Worm (Caenorhabditis elegans) whole organism, L3 larva: ENCODE measurements around the gene asp-1.

Source experiments
- R02D3.7 ChIP-seq: fragments of 150-350 bp; optimal IDR thresholded peaks from 2 replicates; lab custom pipeline; 2014; ENCODE audit warnings: missing biosample characterization, missing genetic modification characterization
- ZK546.5 ChIP-seq: sonication (generic microtip); optimal IDR thresholded peaks from 2 replicates; lab custom pipeline; 2017; ENCODE audit warnings: missing biosample characterization, missing genetic modification characterization
- aly-2 ChIP-seq: fragments of 150-350 bp; optimal IDR thresholded peaks from 2 replicates; lab custom pipeline; 2014; ENCODE audit warnings: missing biosample characterization, missing genetic modification characterization
- ama-1 ChIP-seq: fragments of 150-350 bp; optimal IDR thresholded peaks from 2 replicates; lab custom pipeline; 2018
- ceh-28 ChIP-seq: fragments of 150-350 bp; optimal IDR thresholded peaks from 2 replicates; lab custom pipeline; 2014; ENCODE audit warnings: missing biosample characterization, missing genetic modification reagents, missing genetic modification characterization
- ceh-82 ChIP-seq: fragments of 150-350 bp; optimal IDR thresholded peaks from 2 replicates; lab custom pipeline; 2014; ENCODE audit warnings: missing biosample characterization, missing genetic modification characterization
- ceh-9 ChIP-seq: sonication (generic microtip); optimal IDR thresholded peaks from 2 replicates; lab custom pipeline; 2018; ENCODE audit warnings: missing biosample characterization, missing genetic modification characterization
- daf-12 ChIP-seq: fragments of 150-350 bp; optimal IDR thresholded peaks from 2 replicates; lab custom pipeline; 2014; ENCODE audit warnings: missing biosample characterization, missing genetic modification reagents, missing genetic modification characterization
- egl-27 ChIP-seq: sonication (generic microtip); optimal IDR thresholded peaks from 4 replicates; lab custom pipeline; 2017; ENCODE audit warnings: missing biosample characterization, missing genetic modification reagents, missing genetic modification characterization
- elt-2 ChIP-seq: sonication (generic microtip); optimal IDR thresholded peaks from 2 replicates; lab custom pipeline; 2016; ENCODE audit warnings: missing genetic modification reagents, mild to moderate bottlenecking, missing genetic modification characterization, missing compliant biosample characterization
- eor-1 ChIP-seq, 2 experiments: fragments of 150-350 bp; optimal IDR thresholded peaks; 2 replicates each; lab custom pipeline; 2014 to 2018; ENCODE audit warnings: missing biosample characterization in 2 of 2, missing genetic modification characterization in 2 of 2
- fkh-10 ChIP-seq: sonication (generic microtip); optimal IDR thresholded peaks from 2 replicates; lab custom pipeline; 2017; ENCODE audit warnings: missing biosample characterization, missing genetic modification reagents, missing genetic modification characterization
- fkh-2 ChIP-seq: fragments of 150-350 bp; optimal IDR thresholded peaks from 2 replicates; lab custom pipeline; 2014; ENCODE audit warnings: missing biosample characterization, missing genetic modification reagents, missing genetic modification characterization
- hmg-11 ChIP-seq: sonication (generic microtip); optimal IDR thresholded peaks from 2 replicates; lab custom pipeline; 2016; ENCODE audit warnings: missing genetic modification characterization, missing compliant biosample characterization
- jun-1 ChIP-seq: fragments of 150-350 bp; optimal IDR thresholded peaks from 2 replicates; lab custom pipeline; 2014; ENCODE audit warnings: missing biosample characterization, missing genetic modification reagents, missing genetic modification characterization
- mdl-1 ChIP-seq: fragments of 150-350 bp; optimal IDR thresholded peaks from 2 replicates; lab custom pipeline; 2014; ENCODE audit warnings: missing biosample characterization, missing genetic modification characterization
- mml-1 ChIP-seq: fragments of 150-350 bp; sonication (generic microtip); optimal IDR thresholded peaks from 3 replicates; lab custom pipeline; 2014; ENCODE audit warnings: missing biosample characterization, missing genetic modification characterization
- nhr-11 ChIP-seq: fragments of 150-350 bp; optimal IDR thresholded peaks from 2 replicates; lab custom pipeline; 2014; ENCODE audit warnings: missing biosample characterization, missing genetic modification characterization
- nhr-12 ChIP-seq: fragments of 150-350 bp; optimal IDR thresholded peaks from 2 replicates; lab custom pipeline; 2014; ENCODE audit warnings: missing biosample characterization, missing genetic modification characterization
- nhr-237 ChIP-seq: fragments of 150-350 bp; optimal IDR thresholded peaks from 2 replicates; lab custom pipeline; 2014; ENCODE audit warnings: missing biosample characterization, missing genetic modification characterization
- nhr-25 ChIP-seq: sonication (generic microtip); optimal IDR thresholded peaks from 2 replicates; lab custom pipeline; 2017; ENCODE audit warnings: missing biosample characterization, missing genetic modification characterization
- nhr-43 ChIP-seq: sonication (generic microtip); optimal IDR thresholded peaks from 2 replicates; lab custom pipeline; 2016; ENCODE audit warnings: mild to moderate bottlenecking, missing genetic modification characterization, missing compliant biosample characterization; ENCODE audit not compliant: poor library complexity, severe bottlenecking
- nhr-77 ChIP-seq: fragments of 150-350 bp; optimal IDR thresholded peaks from 2 replicates; lab custom pipeline; 2014; ENCODE audit warnings: missing biosample characterization, missing genetic modification characterization
- pha-4 ChIP-seq: fragments of 150-350 bp; optimal IDR thresholded peaks from 2 replicates; lab custom pipeline; 2014; ENCODE audit warnings: missing biosample characterization, missing genetic modification reagents, missing genetic modification characterization
- sea-2 ChIP-seq: fragments of 150-350 bp; sonication (generic microtip); optimal IDR thresholded peaks from 4 replicates; lab custom pipeline; 2014; ENCODE audit warnings: missing biosample characterization, missing genetic modification reagents, missing genetic modification characterization
- snpc-4 ChIP-seq: fragments of 150-350 bp; optimal IDR thresholded peaks from 2 replicates; lab custom pipeline; 2014; ENCODE audit warnings: missing biosample characterization, missing genetic modification characterization
- tbx-2 ChIP-seq: sonication (generic microtip); optimal IDR thresholded peaks from 2 replicates; lab custom pipeline; 2016; ENCODE audit warnings: mild to moderate bottlenecking, missing genetic modification characterization, missing compliant biosample characterization
- ztf-11 ChIP-seq: fragments of 150-350 bp; optimal IDR thresholded peaks from 2 replicates; lab custom pipeline; 2014; ENCODE audit warnings: missing biosample characterization, missing genetic modification characterization
- ztf-4 ChIP-seq: fragments of 150-350 bp; optimal IDR thresholded peaks from 2 replicates; lab custom pipeline; 2014; ENCODE audit warnings: missing biosample characterization, missing genetic modification characterization

asp-1 gene

DNA sequence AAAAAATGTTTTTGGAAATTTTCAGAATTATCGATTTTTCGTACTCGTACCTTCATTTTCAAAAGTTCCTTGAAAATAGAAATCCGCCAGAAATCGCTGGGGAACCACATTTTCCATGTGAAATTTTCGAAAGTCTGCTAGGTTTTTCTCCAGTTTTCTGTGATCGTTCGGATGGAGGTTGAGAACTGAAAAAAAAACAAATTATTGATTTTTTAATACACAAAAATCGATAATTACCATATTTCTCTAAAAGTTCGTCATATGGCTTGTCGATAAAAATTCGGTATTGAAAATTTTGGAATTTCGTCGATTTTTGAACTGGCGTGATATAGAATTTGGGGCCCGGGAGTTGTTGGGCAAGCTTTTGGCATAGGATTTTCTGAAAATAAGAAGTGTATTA is 26.3 kb upstream of the asp-1 start:
- TF ChIP-seq ceh-28 (tag; lab: Kevin White, UChicago) (peak; percentile 69), nhr-43 (tag; lab: Kevin White, UChicago) (no peak)

DNA sequence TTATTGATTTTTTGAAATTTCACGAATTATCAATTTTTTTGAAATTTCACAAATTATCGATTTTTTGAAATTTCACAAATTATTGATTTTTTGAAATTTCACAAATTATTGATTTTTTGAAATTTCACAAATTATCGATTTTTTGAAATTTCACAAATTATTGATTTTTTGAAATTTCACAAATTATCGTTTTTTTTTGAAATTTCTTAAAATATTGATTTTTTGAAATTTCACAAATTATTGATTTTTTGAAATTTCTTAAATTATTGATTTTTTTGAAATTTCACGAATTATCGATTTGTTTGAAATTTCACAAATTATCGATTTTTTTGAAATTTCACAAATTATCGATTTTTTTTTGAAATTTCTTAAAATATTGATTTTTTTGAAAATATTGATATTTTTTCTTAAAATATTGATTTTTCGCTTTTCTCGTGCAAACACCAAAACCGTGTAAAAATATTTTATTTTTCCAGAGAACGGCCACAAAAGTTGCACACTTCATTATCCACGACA is 25.6 kb upstream of the asp-1 start:
- peak; percentile 85 for TF ChIP-seq ceh-28 (tag; lab: Kevin White, UChicago)

- TF ChIP-seq ceh-28 (tag; lab: Kevin White, UChicago): peak; percentile 85
- TF ChIP-seq pha-4 (tag; lab: Kevin White, UChicago): no peak
- TF ChIP-seq aly-2: no peak
- TF ChIP-seq egl-27 (tag; lab: Kevin White, UChicago): no peak
- TF ChIP-seq jun-1 (tag; lab: Kevin White, UChicago): no peak
- no peak for TF ChIP-seq R02D3.7 (tag; lab: Kevin White, UChicago)
- no peak for TF ChIP-seq fkh-2 (tag; lab: Kevin White, UChicago)
Measured at ce11 chrV:19073169-19073568, 22.6 kb upstream of the asp-1 start.

- no peak for TF ChIP-seq nhr-237 (tag; lab: Kevin White, UChicago)
- peak; percentile 55 for TF ChIP-seq ceh-28 (tag; lab: Kevin White, UChicago)
Measured at ce11 chrV:19068888-19069287, 18.3 kb upstream of the asp-1 start.

DNA sequence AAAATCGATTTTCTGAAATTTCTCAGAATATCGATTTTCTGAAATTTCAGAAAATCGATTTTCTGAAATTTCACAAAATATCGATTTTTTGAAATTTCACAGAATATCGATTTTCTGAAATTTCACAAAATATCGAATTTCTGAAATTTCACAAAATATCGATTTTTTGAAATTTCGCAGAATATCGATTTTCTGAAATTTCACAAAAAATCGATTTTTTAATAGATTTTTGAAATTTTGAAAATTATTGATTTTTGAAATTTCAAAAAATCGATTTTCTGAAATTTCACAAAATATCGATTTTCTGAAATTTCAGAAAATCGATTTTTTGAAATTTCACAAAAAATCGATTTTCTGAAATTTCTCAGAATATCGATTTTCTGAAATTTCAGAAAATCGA is 15.4 kb upstream of the asp-1 start:
- TF ChIP-seq ceh-28 (tag; lab: Kevin White, UChicago): peak; percentile 64

DNA sequence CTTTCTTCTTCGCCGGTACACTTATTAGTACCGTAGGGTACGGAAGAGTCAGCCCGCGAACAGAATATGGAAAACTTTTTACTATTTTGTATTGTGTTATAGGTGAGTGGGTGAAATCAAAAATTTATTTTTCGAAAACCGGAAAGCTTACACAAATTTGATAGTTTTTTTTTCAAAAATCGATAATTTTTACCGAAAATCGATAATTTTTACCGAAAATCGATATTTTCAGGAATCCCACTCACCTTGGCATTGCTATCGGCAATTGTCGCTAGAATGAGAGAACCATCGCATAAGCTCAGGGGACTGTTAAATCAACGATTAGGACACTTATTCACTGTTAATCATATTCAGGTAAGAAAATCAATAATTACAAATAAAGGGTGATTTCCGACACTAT is 12.8 kb upstream of the asp-1 start:
- no peak for TF ChIP-seq ztf-11
- peak; percentile 72 for TF ChIP-seq ceh-28 (tag; lab: Kevin White, UChicago)
- no peak for TF ChIP-seq mdl-1
- TF ChIP-seq, all 47 proteins: peak for 1

ce11 chrV:19059873-19060272 is 9.3 kb upstream of the asp-1 start, which contains the start of gene twk-46:
Gene twk-46, plus strand, starts transcription at chrV:19060173.
- no peak for TF ChIP-seq ztf-11
- no peak for TF ChIP-seq snpc-4 (tag; lab: Kevin White, UChicago)
- no peak for TF ChIP-seq ceh-9 (tag; lab: Kevin White, UChicago)
- TF ChIP-seq daf-12 (tag; lab: Kevin White, UChicago): no peak
- TF ChIP-seq nhr-12 (tag; lab: Kevin White, UChicago): no peak
- TF ChIP-seq ceh-28 (tag; lab: Kevin White, UChicago): no peak
- no peak for TF ChIP-seq sea-2
- no peak for TF ChIP-seq eor-1 (tag; optimal IDR thresholded peaks at IDR 0.05; lab: Kevin White, UChicago)
- no peak for TF ChIP-seq nhr-25 (tag; lab: Kevin White, UChicago)
- no peak for TF ChIP-seq nhr-237 (tag; lab: Kevin White, UChicago)
- TF ChIP-seq R02D3.7 (tag; lab: Kevin White, UChicago): no peak
- no peak for TF ChIP-seq nhr-77 (tag; lab: Kevin White, UChicago)
- no peak for TF ChIP-seq nhr-11 (tag; lab: Kevin White, UChicago)
- no peak for TF ChIP-seq ceh-82 (tag; lab: Kevin White, UChicago)
- TF ChIP-seq ztf-4 (tag; lab: Kevin White, UChicago): no peak
- TF ChIP-seq ama-1 (lab: Kevin White, UChicago): no peak
- TF ChIP-seq elt-2 (tag; lab: Kevin White, UChicago): no peak
- no peak for TF ChIP-seq mml-1
- no peak for TF ChIP-seq tbx-2
- no peak for TF ChIP-seq ZK546.5

DNA sequence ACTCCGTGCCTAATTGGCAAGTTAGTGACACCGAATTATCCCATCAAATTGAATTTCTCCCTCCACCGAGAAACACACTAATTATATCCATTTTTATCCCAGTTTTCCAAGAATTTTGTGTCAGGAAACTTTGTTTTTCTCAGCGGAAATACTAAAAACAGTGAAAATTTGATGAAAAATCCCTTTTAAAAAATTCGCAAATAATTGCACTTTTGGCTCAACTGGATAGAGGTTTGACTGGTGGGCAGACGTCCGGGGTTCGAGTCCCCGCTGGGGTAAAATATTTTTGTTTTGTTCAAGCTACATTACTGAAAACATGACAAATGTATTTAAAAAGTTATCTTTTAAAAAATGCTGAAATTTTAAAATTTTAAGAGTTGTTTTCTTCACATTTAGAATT is 7.5 kb upstream of the asp-1 start:
- TF ChIP-seq sea-2 (no peak), hmg-11 (tag; lab: Kevin White, UChicago) (no peak), fkh-10 (GFP tag; lab: Kevin White, UChicago) (no peak), aly-2 (no peak), nhr-11 (tag; lab: Kevin White, UChicago) (no peak)
- TF ChIP-seq, all 47 proteins: peak for 0
